Worm (Caenorhabditis elegans) whole organism, young adult: ENCODE measurements around the gene Y62H9A.16.

Experiments used
- C06A6.2 ChIP-seq: fragments of 200-800 bp; sonication (Bioruptor generic); conservative IDR thresholded peaks from 2 replicates; pipeline ENCODE4 v1.3.6; 2022; ENCODE audit warnings: missing genetic modification characterization, missing compliant biosample characterization
- C17E4.6 ChIP-seq: fragments of 200-800 bp; sonication (Bioruptor generic); IDR thresholded peaks from 2 replicates; pipeline ENCODE4 v1.3.6; 2022; ENCODE audit warnings: missing genetic modification reagents, missing genetic modification characterization, missing compliant biosample characterization
- F22D6.2 ChIP-seq: sonication (generic microtip); optimal IDR thresholded peaks from 2 replicates; lab custom pipeline; 2016; ENCODE audit warnings: mild to moderate bottlenecking, missing genetic modification characterization, missing compliant biosample characterization
- F52B5.7 ChIP-seq: sonication (generic microtip); optimal IDR thresholded peaks from 2 replicates; lab custom pipeline; 2016; ENCODE audit warnings: mild to moderate bottlenecking, missing genetic modification characterization, missing compliant biosample characterization
- F57A8.1 ChIP-seq: fragments of 200-800 bp; sonication (Bioruptor generic); optimal IDR thresholded peaks from 2 replicates; lab custom pipeline; 2018; ENCODE audit warnings: mild to moderate bottlenecking, missing genetic modification characterization, moderate library complexity, missing compliant biosample characterization
- T07F8.4 ChIP-seq: sonication (generic microtip); optimal IDR thresholded peaks from 2 replicates; lab custom pipeline; 2016; ENCODE audit warnings: mild to moderate bottlenecking, missing genetic modification characterization, moderate library complexity, missing compliant biosample characterization
- Y53F4B.3 ChIP-seq: fragments of 200-800 bp; sonication (Bioruptor generic); IDR thresholded peaks from 2 replicates; pipeline ENCODE4 v1.3.6; 2022; ENCODE audit warnings: missing genetic modification reagents, missing genetic modification characterization, missing compliant biosample characterization
- Y56A3A.18 ChIP-seq: fragments of 200-800 bp; sonication (Bioruptor generic); IDR thresholded peaks from 2 replicates; pipeline ENCODE4 v1.3.6; 2022; ENCODE audit warnings: missing genetic modification reagents, missing genetic modification characterization, missing compliant biosample characterization
- Y67H2A.10 ChIP-seq: fragments of 200-800 bp; sonication (Bioruptor generic); conservative IDR thresholded peaks from 2 replicates; pipeline ENCODE4 v1.3.6; 2022; ENCODE audit warnings: missing genetic modification reagents, missing genetic modification characterization, missing compliant biosample characterization
- Y79H2A.3 ChIP-seq: fragments of 200-800 bp; sonication (Bioruptor generic); conservative IDR thresholded peaks from 2 replicates; pipeline ENCODE4 v1.3.6; 2022; ENCODE audit warnings: missing genetic modification reagents, missing genetic modification characterization, missing compliant biosample characterization
- akir-1 ChIP-seq: fragments of 200-800 bp; sonication (Bioruptor generic); optimal IDR thresholded peaks from 2 replicates; lab custom pipeline; 2018; ENCODE audit warnings: mild to moderate bottlenecking, missing genetic modification characterization, moderate library complexity, missing compliant biosample characterization
- ama-1 ChIP-seq, 3 experiments: fragments of 150-350 bp in 1 of 3; sonication (generic microtip) in 2 of 3; optimal IDR thresholded peaks; 2 replicates each; lab custom pipeline; 2014 to 2018; ENCODE audit warnings: missing biosample characterization in 2 of 3, missing genetic modification characterization in 2 of 3, missing genetic modification reagents in 2 of 3
- aptf-2 ChIP-seq: fragments of 200-800 bp; sonication (Bioruptor generic); conservative IDR thresholded peaks from 2 replicates; pipeline ENCODE4 v1.3.6; 2022; ENCODE audit warnings: missing genetic modification reagents, missing genetic modification characterization, missing compliant biosample characterization
- attf-3 ChIP-seq: fragments of 200-800 bp; sonication (Bioruptor generic); conservative IDR thresholded peaks from 2 replicates; pipeline ENCODE4 v1.3.6; 2022; ENCODE audit warnings: missing genetic modification reagents, missing genetic modification characterization, missing compliant biosample characterization
- bed-1 ChIP-seq: fragments of 200-800 bp; sonication (Bioruptor generic); IDR thresholded peaks from 2 replicates; pipeline ENCODE4 v1.3.6; 2022; ENCODE audit warnings: missing genetic modification reagents, missing genetic modification characterization, missing compliant biosample characterization
- cebp-2 ChIP-seq: fragments of 200-800 bp; sonication (Bioruptor generic); IDR thresholded peaks from 2 replicates; pipeline ENCODE4 v1.3.6; 2022; ENCODE audit warnings: missing genetic modification characterization, missing compliant biosample characterization
- ceh-27 ChIP-seq: fragments of 200-800 bp; sonication (Bioruptor generic); optimal IDR thresholded peaks from 2 replicates; lab custom pipeline; 2018; ENCODE audit warnings: mild to moderate bottlenecking, missing genetic modification characterization, moderate library complexity, missing compliant biosample characterization
- ceh-40 ChIP-seq: fragments of 200-800 bp; sonication (Bioruptor generic); IDR thresholded peaks from 2 replicates; pipeline ENCODE4 v1.3.6; 2022; ENCODE audit warnings: missing genetic modification characterization, missing compliant biosample characterization
- ceh-91 ChIP-seq: fragments of 200-800 bp; sonication (Bioruptor generic); IDR thresholded peaks from 2 replicates; pipeline ENCODE4 v1.3.6; 2022; ENCODE audit warnings: missing genetic modification reagents, missing genetic modification characterization, missing compliant biosample characterization
- chd-7 ChIP-seq: sonication (generic microtip); optimal IDR thresholded peaks from 2 replicates; lab custom pipeline; 2016; ENCODE audit warnings: mild to moderate bottlenecking, missing genetic modification characterization, moderate library complexity, missing compliant biosample characterization
- egl-44 ChIP-seq: fragments of 200-800 bp; sonication (Bioruptor generic); IDR thresholded peaks from 2 replicates; pipeline ENCODE4 v1.3.6; 2022; ENCODE audit warnings: missing genetic modification reagents, missing genetic modification characterization, missing compliant biosample characterization
- him-1 ChIP-seq: sonication (generic microtip); optimal IDR thresholded peaks from 2 replicates; lab custom pipeline; 2016; ENCODE audit warnings: missing genotype, missing genetic modification reagents, missing genetic modification characterization, missing compliant biosample characterization
- hlh-12 ChIP-seq: sonication (generic microtip); optimal IDR thresholded peaks from 2 replicates; lab custom pipeline; 2016; ENCODE audit warnings: missing genetic modification characterization, missing compliant biosample characterization
- hmg-20 ChIP-seq: fragments of 200-800 bp; sonication (Bioruptor generic); IDR thresholded peaks from 2 replicates; pipeline ENCODE4 v1.3.6; 2022; ENCODE audit warnings: missing genetic modification reagents, missing genetic modification characterization, missing compliant biosample characterization
- let-526 ChIP-seq: fragments of 200-800 bp; sonication (Bioruptor generic); IDR thresholded peaks from 2 replicates; pipeline ENCODE4 v1.3.6; 2022; ENCODE audit warnings: missing genetic modification reagents, missing genetic modification characterization, missing compliant biosample characterization
- let-607 ChIP-seq, 2 experiments: fragments of 200-800 bp in 1 of 2; sonication (Bioruptor generic) in 1 of 2; sonication (generic microtip) in 1 of 2; optimal IDR thresholded peaks; 2 replicates each; lab custom pipeline; 2016 to 2018; ENCODE audit warnings: mild to moderate bottlenecking in 2 of 2, missing compliant biosample characterization in 2 of 2, missing genetic modification characterization in 2 of 2, moderate library complexity in 2 of 2, missing genotype in 1 of 2
- lin-35 ChIP-seq, 3 experiments: fragments of 150-350 bp in 2 of 3; sonication (generic microtip) in 1 of 3; optimal IDR thresholded peaks; 2 replicates each; lab custom pipeline; 2014 to 2018; ENCODE audit warnings: missing biosample characterization in 3 of 3, missing genetic modification characterization in 3 of 3, missing genetic modification reagents in 3 of 3
- lsy-27 ChIP-seq: sonication (generic microtip); optimal IDR thresholded peaks from 2 replicates; lab custom pipeline; 2017; ENCODE audit warnings: missing genetic modification characterization, mild to moderate bottlenecking, missing compliant biosample characterization, antibody characterized with exemption, missing genotype, borderline replicate concordance; ENCODE audit not compliant: insufficient read depth
- nfyb-1 ChIP-seq: fragments of 200-800 bp; sonication (Bioruptor generic); IDR thresholded peaks from 2 replicates; pipeline ENCODE4 v1.3.6; 2022; ENCODE audit warnings: missing genetic modification reagents, missing genetic modification characterization, missing compliant biosample characterization
- nhr-179 ChIP-seq: sonication (generic microtip); optimal IDR thresholded peaks from 2 replicates; lab custom pipeline; 2016; ENCODE audit warnings: mild to moderate bottlenecking, missing genetic modification characterization, missing compliant biosample characterization
- nhr-80 ChIP-seq: sonication (generic microtip); optimal IDR thresholded peaks from 2 replicates; lab custom pipeline; 2016; ENCODE audit warnings: missing genetic modification characterization, missing compliant biosample characterization
- nhr-90 ChIP-seq: sonication (generic microtip); optimal IDR thresholded peaks from 2 replicates; lab custom pipeline; 2016; ENCODE audit warnings: missing genotype, mild to moderate bottlenecking, missing genetic modification characterization, missing compliant biosample characterization
- pbrm-1 ChIP-seq: fragments of 200-800 bp; sonication (Bioruptor generic); IDR thresholded peaks from 2 replicates; pipeline ENCODE4 v1.3.6; 2022; ENCODE audit warnings: missing genetic modification reagents, missing genetic modification characterization, missing compliant biosample characterization
- rcor-1 ChIP-seq: fragments of 200-800 bp; sonication (Bioruptor generic); IDR thresholded peaks from 2 replicates; pipeline ENCODE4 v1.3.6; 2022; ENCODE audit warnings: missing genetic modification reagents, missing genetic modification characterization, missing compliant biosample characterization
- sea-2 ChIP-seq: fragments of 200-800 bp; sonication (Bioruptor generic); IDR thresholded peaks from 2 replicates; pipeline ENCODE4 v1.3.6; 2022; ENCODE audit warnings: missing genetic modification characterization, missing compliant biosample characterization
- snpc-1.1 ChIP-seq: sonication (generic microtip); optimal IDR thresholded peaks from 2 replicates; lab custom pipeline; 2017; ENCODE audit warnings: missing genetic modification characterization, mild to moderate bottlenecking, missing compliant biosample characterization, antibody characterized with exemption, moderate library complexity, missing genotype, missing genetic modification reagents; ENCODE audit not compliant: insufficient read depth
- snpc-3.4 ChIP-seq: sonication (generic microtip); optimal IDR thresholded peaks from 2 replicates; lab custom pipeline; 2017; ENCODE audit warnings: missing genetic modification characterization, mild to moderate bottlenecking, missing compliant biosample characterization, antibody characterized with exemption, moderate library complexity, missing genotype, missing genetic modification reagents
- snpc-4 ChIP-seq, 5 experiments: fragments of 150-350 bp in 1 of 5; sonication (generic microtip) in 4 of 5; optimal IDR thresholded peaks; 2 replicates each; lab custom pipeline; 2014 to 2018; ENCODE audit warnings: missing genetic modification characterization in 5 of 5, missing biosample characterization in 3 of 5, antibody characterized with exemption in 2 of 5, mild to moderate bottlenecking in 2 of 5, missing compliant biosample characterization in 2 of 5, missing genotype in 2 of 5, moderate library complexity in 2 of 5, missing genetic modification reagents in 1 of 5
- somi-1 ChIP-seq: fragments of 200-800 bp; sonication (Bioruptor generic); optimal IDR thresholded peaks from 2 replicates; lab custom pipeline; 2018; ENCODE audit warnings: mild to moderate bottlenecking, missing genetic modification characterization, missing compliant biosample characterization
- tbp1 ChIP-seq: fragments of 200-800 bp; sonication (Bioruptor generic); optimal IDR thresholded peaks from 2 replicates; lab custom pipeline; 2018; ENCODE audit warnings: mild to moderate bottlenecking, missing genetic modification characterization, missing compliant biosample characterization
- tlf-1 ChIP-seq: fragments of 200-800 bp; sonication (Bioruptor generic); optimal IDR thresholded peaks from 2 replicates; lab custom pipeline; 2018; ENCODE audit warnings: mild to moderate bottlenecking, missing genetic modification characterization, missing compliant biosample characterization
- unc-62 ChIP-seq: fragments of 150-350 bp; optimal IDR thresholded peaks from 2 replicates; lab custom pipeline; 2014; ENCODE audit warnings: missing biosample characterization, missing genetic modification reagents, missing genetic modification characterization
- zim-3 ChIP-seq: sonication (generic microtip); optimal IDR thresholded peaks from 2 replicates; lab custom pipeline; 2017; ENCODE audit warnings: mild to moderate bottlenecking, missing genetic modification characterization, moderate library complexity, missing compliant biosample characterization
- ztf-18 ChIP-seq: sonication (generic microtip); optimal IDR thresholded peaks from 2 replicates; lab custom pipeline; 2016; ENCODE audit warnings: missing genotype, mild to moderate bottlenecking, missing genetic modification characterization, missing compliant biosample characterization
- ztf-25 ChIP-seq: fragments of 200-800 bp; sonication (Bioruptor generic); IDR thresholded peaks from 2 replicates; pipeline ENCODE4 v1.3.6; 2022; ENCODE audit warnings: missing genetic modification reagents, missing genetic modification characterization, missing compliant biosample characterization
- ztf-6 ChIP-seq: fragments of 200-800 bp; sonication (Bioruptor generic); IDR thresholded peaks from 2 replicates; pipeline ENCODE4 v1.3.6; 2022; ENCODE audit warnings: missing genetic modification reagents, missing genetic modification characterization, missing compliant biosample characterization

The Y62H9A.16 gene

ce11 chrX:11933547-11933946, 15.5 kb downstream of the Y62H9A.16 start (continued):
- TF ChIP-seq lsy-27 (tag; lab: Kevin White, UChicago) (no peak), ceh-27 (peak; percentile 3), nhr-80 (tag; lab: Kevin White, UChicago) (no peak), ceh-91 (GFP tag; lab: Robert Waterston, UW) (no peak), ztf-25 (peak; percentile 78; the same call in 1 of the 2 replicates), rcor-1 (GFP tag; lab: Robert Waterston, UW) (peak; percentile 27; the same call in 1 of the 2 replicates), ceh-40 (GFP tag; lab: Robert Waterston, UW) (0 out of 2 replicates have a peak, but pooled peaks have one; percentile 50), Y79H2A.3 (GFP tag; lab: Robert Waterston, UW) (no peak), unc-62 (no peak), T07F8.4 (tag; lab: Kevin White, UChicago) (peak; percentile 23), Y67H2A.10 (GFP tag; lab: Robert Waterston, UW) (no peak), snpc-1.1 (no peak), aptf-2 (GFP tag; lab: Robert Waterston, UW) (no peak), F52B5.7 (tag; lab: Kevin White, UChicago) (no peak), tbp1 (GFP tag; lab: Kevin White, UChicago) (peak; percentile 94), bed-1 (GFP tag; lab: Robert Waterston, UW) (peak; percentile 56; the same call in 1 of the 2 replicates), F22D6.2 (tag; lab: Kevin White, UChicago) (no peak), C06A6.2 (GFP tag; lab: Robert Waterston, UW) (no peak), nhr-179 (no peak), tlf-1 (GFP tag; lab: Kevin White, UChicago) (no peak), ama-1 (optimal IDR thresholded peaks at IDR 0.05; lab: Kevin White, UChicago) (no peak), ama-1 (GFP tag; optimal IDR thresholded peaks at IDR 0.05; lab: Kevin White, UChicago) (peak in 1 of 2 experiments; percentile 25), egl-44 (GFP tag; lab: Robert Waterston, UW) (peak; percentile 78; the same call in 1 of the 2 replicates), pbrm-1 (GFP tag; lab: Robert Waterston, UW) (peak; percentile 78), chd-7 (tag; lab: Kevin White, UChicago) (peak; percentile 39), hmg-20 (GFP tag; lab: Robert Waterston, UW) (peak; percentile 16; the same call in 1 of the 2 replicates), ztf-18 (tag; lab: Kevin White, UChicago) (peak; percentile 58), Y53F4B.3 (GFP tag; lab: Robert Waterston, UW) (0 out of 2 replicates have a peak, but pooled peaks have one; percentile 26), zim-3 (peak; percentile 14), sea-2 (GFP tag; lab: Robert Waterston, UW) (peak; percentile 82; the same call in 1 of the 2 replicates), snpc-4 (GFP tag; optimal IDR thresholded peaks at IDR 0.05; lab: Kevin White, UChicago) (peak; percentile 39), snpc-4 (tag; optimal IDR thresholded peaks at IDR 0.05; lab: Kevin White, UChicago) (peak in 2 of 4 experiments; percentile 56 to 70), hlh-12 (tag; lab: Kevin White, UChicago) (no peak), cebp-2 (GFP tag; lab: Robert Waterston, UW) (peak; percentile 85), somi-1 (GFP tag; lab: Kevin White, UChicago) (peak; percentile 6), F57A8.1 (GFP tag; lab: Kevin White, UChicago) (peak; percentile 22), nhr-90 (tag; lab: Kevin White, UChicago) (peak; percentile 79), Y56A3A.18 (GFP tag; lab: Robert Waterston, UW) (0 out of 2 replicates have a peak, but pooled peaks have one; percentile 42), snpc-3.4 (tag; lab: Kevin White, UChicago) (peak; percentile 62), let-526 (GFP tag; lab: Robert Waterston, UW) (no peak), him-1 (tag; lab: Kevin White, UChicago) (peak; percentile 87), akir-1 (no peak), nfyb-1 (GFP tag; lab: Robert Waterston, UW) (peak; percentile 67), C17E4.6 (GFP tag; lab: Robert Waterston, UW) (no peak), attf-3 (GFP tag; lab: Robert Waterston, UW) (no peak), ztf-6 (GFP tag; lab: Robert Waterston, UW) (no peak), let-607 (tag; optimal IDR thresholded peaks at IDR 0.05; lab: Kevin White, UChicago) (peak in 1 of 2 experiments; percentile 15), lin-35 (GFP tag; optimal IDR thresholded peaks at IDR 0.05; lab: Kevin White, UChicago) (no peak)
